Worm (Caenorhabditis elegans): ENCODE measurements around the gene Y69A2AR.12.

ce11 chrIV:2563969-2564368 lies 4.4 kb upstream of the Y69A2AR.12 start, which contains the start of gene Y69A2AR.24:
- no peak for TF ChIP-seq nhr-237 (tag; optimal IDR thresholded peaks at IDR 0.05)
- no peak for TF ChIP-seq unc-39 (tag; optimal IDR thresholded peaks at IDR 0.05)
- TF ChIP-seq mep-1 (tag; optimal IDR thresholded peaks at IDR 0.05), result no peak
- no peak for TF ChIP-seq elt-1 (tag; optimal IDR thresholded peaks at IDR 0.05; ENCODE audit: borderline replicate concordance, insufficient read depth)
- no peak for TF ChIP-seq sptf-1 (tag; optimal IDR thresholded peaks at IDR 0.05)
